Worm (Caenorhabditis elegans) whole organism, L4/young adult: ENCODE data around the gene K01D12.8.

Experiments used
- W03F9.2 ChIP-seq: fragments of 150-350 bp; optimal IDR thresholded peaks from 2 replicates; lab custom pipeline; 2014; ENCODE audit warnings: missing biosample characterization, missing genetic modification characterization
- dao-5 ChIP-seq: sonication (generic microtip); optimal IDR thresholded peaks from 2 replicates; lab custom pipeline; 2016; ENCODE audit warnings: missing genotype, missing genetic modification characterization, moderate library complexity, missing compliant biosample characterization
- him-1 ChIP-seq: sonication (generic microtip); optimal IDR thresholded peaks from 2 replicates; lab custom pipeline; 2016; ENCODE audit warnings: missing genotype, missing genetic modification reagents, missing genetic modification characterization, missing compliant biosample characterization

Gene K01D12.8

ce11 chrV:12414362-12414761, 11.9 kb downstream of the K01D12.8 start:
- TF ChIP-seq W03F9.2 (tag; lab: Kevin White, UChicago), result no peak
- no peak for TF ChIP-seq him-1 (tag; lab: Kevin White, UChicago)
- no peak for TF ChIP-seq dao-5 (tag; lab: Kevin White, UChicago)

- no peak for TF ChIP-seq W03F9.2 (tag; lab: Kevin White, UChicago)
- no peak for TF ChIP-seq dao-5 (tag; lab: Kevin White, UChicago)
- TF ChIP-seq him-1 (tag; lab: Kevin White, UChicago), result no peak
These were observed 13.2 kb downstream of the K01D12.8 start, which contains the start of gene cdr-2 for ce11 chrV:12415656-12416055. cdr-2 (minus strand) TSS chrV:12415709.

- TF ChIP-seq dao-5 (tag; lab: Kevin White, UChicago) (no peak), W03F9.2 (tag; lab: Kevin White, UChicago) (no peak), him-1 (tag; lab: Kevin White, UChicago) (no peak)
These were observed 14.8 kb downstream of the K01D12.8 start, which contains the start of gene cdr-3 for ce11 chrV:12417277-12417676. cdr-3 (minus strand) TSS chrV:12417377.

ce11 chrV:12418292-12418691, 15.8 kb downstream of the K01D12.8 start, which contains the start of gene C54D10.3:
C54D10.3 (plus strand) TSS chrV:12418592.
- TF ChIP-seq him-1 (tag; lab: Kevin White, UChicago), result no peak
- TF ChIP-seq W03F9.2 (tag; lab: Kevin White, UChicago), result no peak
- no peak for TF ChIP-seq dao-5 (tag; lab: Kevin White, UChicago)

- TF ChIP-seq W03F9.2 (tag; lab: Kevin White, UChicago) (no peak), dao-5 (tag; lab: Kevin White, UChicago) (no peak), him-1 (tag; lab: Kevin White, UChicago) (no peak)
These were observed 18.4 kb downstream of the K01D12.8 start, which contains the start of gene C54D10.4 for ce11 chrV:12420843-12421242. C54D10.4 (minus strand) TSS chrV:12420943.

- TF ChIP-seq W03F9.2 (tag; lab: Kevin White, UChicago) (no peak), dao-5 (tag; lab: Kevin White, UChicago) (no peak), him-1 (tag; lab: Kevin White, UChicago) (no peak)
These were observed 18.9 kb downstream of the K01D12.8 start for ce11 chrV:12421360-12421759.

ce11 chrV:12427826-12428225, 25.4 kb downstream of the K01D12.8 start:
- TF ChIP-seq him-1 (tag; lab: Kevin White, UChicago) (no peak), W03F9.2 (tag; lab: Kevin White, UChicago) (no peak), dao-5 (tag; lab: Kevin White, UChicago) (no peak)

- TF ChIP-seq him-1 (tag; lab: Kevin White, UChicago) (no peak), dao-5 (tag; lab: Kevin White, UChicago) (no peak), W03F9.2 (tag; lab: Kevin White, UChicago) (no peak)
These were observed 26.6 kb downstream of the K01D12.8 start, which contains the start of gene C54D10.5 for ce11 chrV:12429039-12429438. C54D10.5 (plus strand) TSS chrV:12429339.

- no peak for TF ChIP-seq him-1 (tag; lab: Kevin White, UChicago)
- TF ChIP-seq dao-5 (tag; lab: Kevin White, UChicago), result no peak
- no peak for TF ChIP-seq W03F9.2 (tag; lab: Kevin White, UChicago)
These were observed 29.7 kb downstream of the K01D12.8 start, which contains the start of gene C54D10.13 for ce11 chrV:12432111-12432510. C54D10.13 (minus strand) TSS chrV:12432289.

- TF ChIP-seq W03F9.2 (tag; lab: Kevin White, UChicago) (no peak), dao-5 (tag; lab: Kevin White, UChicago) (no peak), him-1 (tag; lab: Kevin White, UChicago) (no peak)
These were observed 30.6 kb downstream of the K01D12.8 start for ce11 chrV:12433105-12433504.

ce11 chrV:12433717-12434116, 31.3 kb downstream of the K01D12.8 start, which contains the start of gene srh-25:
srh-25 (minus strand) TSS chrV:12433817.
- TF ChIP-seq him-1 (tag; lab: Kevin White, UChicago) (no peak), W03F9.2 (tag; lab: Kevin White, UChicago) (no peak), dao-5 (tag; lab: Kevin White, UChicago) (no peak)

ce11 chrV:12441420-12441819, 39.0 kb downstream of the K01D12.8 start, which contains the start of gene pals-37:
pals-37 (minus strand) TSS chrV:12441520.
- TF ChIP-seq him-1 (tag; lab: Kevin White, UChicago), result no peak

ce11 chrV:12443754-12444153, 41.3 kb downstream of the K01D12.8 start, which contains the start of gene pals-39:
pals-39 (minus strand) TSS chrV:12443854.
- TF ChIP-seq dao-5 (tag; lab: Kevin White, UChicago) (no peak), W03F9.2 (tag; lab: Kevin White, UChicago) (no peak), him-1 (tag; lab: Kevin White, UChicago) (no peak)

- TF ChIP-seq W03F9.2 (tag; lab: Kevin White, UChicago) (no peak), him-1 (tag; lab: Kevin White, UChicago) (no peak), dao-5 (tag; lab: Kevin White, UChicago) (no peak)
These were observed 44.4 kb downstream of the K01D12.8 start, which contains the start of the genes pals-38 and C54D10.9 for ce11 chrV:12446895-12447294. pals-38 (minus strand) TSS chrV:12446995. C54D10.9 (plus strand) TSS chrV:12447153.
